Fruit fly (Drosophila melanogaster) whole organism, embryonic: ENCODE results near the gene CG18473.

Experiments
- CG31365 ChIP-seq: fragments of 200-800 bp; sonication (Bioruptor generic); optimal IDR thresholded peaks from 2 replicates; lab custom pipeline; 2018; ENCODE audit warnings: missing biosample characterization, mild to moderate bottlenecking, missing genetic modification characterization
- CTCF ChIP-seq: fragments of 200-800 bp; sonication (Bioruptor generic); optimal IDR thresholded peaks from 2 replicates; lab custom pipeline; 2017; ENCODE audit warnings: missing biosample characterization, mild to moderate bottlenecking, missing genetic modification characterization, moderate library complexity
- grn ChIP-seq: fragments of 200-800 bp; sonication (Bioruptor generic); optimal IDR thresholded peaks from 3 replicates; lab custom pipeline; 2017; ENCODE audit warnings: missing biosample characterization, missing genetic modification characterization
- her ChIP-seq: fragments of 200-800 bp; sonication (Bioruptor generic); optimal IDR thresholded peaks from 2 replicates; lab custom pipeline; 2016; ENCODE audit warnings: missing biosample characterization, missing genetic modification characterization

DNA sequence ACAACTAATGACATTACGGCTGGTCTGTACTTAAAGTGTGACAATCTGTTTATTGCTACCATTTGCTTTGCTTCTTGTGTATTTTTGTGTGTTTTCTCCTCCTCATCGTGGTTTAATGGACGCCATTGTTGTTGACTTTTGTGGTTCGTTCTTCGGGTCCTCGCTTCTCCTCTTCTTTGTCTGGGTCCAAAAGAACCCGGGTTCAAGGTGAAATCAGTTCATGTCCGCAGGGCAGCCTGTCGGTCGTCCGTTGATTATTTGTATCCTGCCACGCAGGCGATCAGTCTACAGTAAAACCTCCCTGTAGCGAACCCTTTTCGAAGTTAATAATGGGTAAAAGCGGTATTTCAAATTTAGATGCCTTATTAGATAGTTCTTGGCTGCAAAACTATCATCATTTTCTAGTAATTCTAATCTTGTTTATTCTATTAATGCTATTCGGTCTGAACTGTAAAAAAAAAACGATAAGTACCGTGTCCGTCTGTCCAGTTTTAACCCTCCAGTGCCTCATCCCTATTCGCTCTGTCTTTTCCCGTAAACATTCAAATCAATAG is 13.8 kb upstream of the CG18473 start:
- no peak for TF ChIP-seq CTCF (GFP tag; lab: Kevin White, UChicago)
- TF ChIP-seq CG31365 (tag; lab: Kevin White, UChicago), result no peak
- no peak for TF ChIP-seq grn (GFP tag; lab: Kevin White, UChicago)
- no peak for TF ChIP-seq her
